Worm (Caenorhabditis elegans) whole organism, L4 larva: Measurements from ENCODE around the gene srh-140.

ENCODE experiments used
- F49E8.2 ChIP-seq: sonication (generic microtip); optimal IDR thresholded peaks from 2 replicates; lab custom pipeline; 2016; ENCODE audit warnings: missing compliant biosample characterization, mild to moderate bottlenecking, missing genetic modification characterization, borderline replicate concordance
- aha-1 ChIP-seq: fragments of 150-350 bp; peaks from one replicate; lab custom pipeline; 2014; ENCODE audit warnings: missing biosample characterization, missing genetic modification characterization
- ama-1 ChIP-seq: fragments of 150-350 bp; optimal IDR thresholded peaks from 2 replicates; lab custom pipeline; 2014; ENCODE audit warnings: inconsistent platforms, mixed read lengths
- fkh-10 ChIP-seq: fragments of 150-350 bp; optimal IDR thresholded peaks from 2 replicates; lab custom pipeline; 2014; ENCODE audit warnings: missing biosample characterization, missing genetic modification reagents, missing genetic modification characterization
- nhr-6 ChIP-seq: fragments of 150-350 bp; optimal IDR thresholded peaks from 2 replicates; lab custom pipeline; 2014; ENCODE audit warnings: missing biosample characterization, missing genetic modification characterization
- unc-62 ChIP-seq, 3 experiments: fragments of 150-350 bp in 1 of 3; sonication (generic microtip); optimal IDR thresholded peaks in 2 of 3; peaks in 1 of 3; 1 replicate in 1 of 3; 2 replicates in 2 of 3; lab custom pipeline; 2014 to 2017; ENCODE audit warnings: missing biosample characterization in 3 of 3, missing genetic modification characterization in 3 of 3, missing genetic modification reagents in 3 of 3, missing genotype in 1 of 3
- vab-7 ChIP-seq: fragments of 200-800 bp; sonication (Bioruptor generic); IDR thresholded peaks from 2 replicates; pipeline ENCODE4 v1.3.6; 2022; ENCODE audit warnings: missing genetic modification reagents, missing genetic modification characterization, missing compliant biosample characterization

ce11 chrV:15726610-15727009, 4.6 kb downstream of the srh-140 start, which contains the start of the genes irld-57 and sfxn-1.3:
- no peak for TF ChIP-seq unc-62 (GFP tag; optimal IDR thresholded peaks at IDR 0.05 in 1 of 2; lab: Kevin White, UChicago)
- no peak for TF ChIP-seq unc-62 (tag; optimal IDR thresholded peaks at IDR 0.05; lab: Kevin White, UChicago)
- TF ChIP-seq F49E8.2 (tag; lab: Kevin White, UChicago) = no peak
- TF ChIP-seq fkh-10 (GFP tag; lab: Kevin White, UChicago) = no peak
- no peak for TF ChIP-seq aha-1 (tag; lab: Kevin White, UChicago)
- TF ChIP-seq vab-7 (GFP tag; lab: Robert Waterston, UW) = no peak
- no peak for TF ChIP-seq nhr-6 (tag; lab: Kevin White, UChicago)
- no peak for TF ChIP-seq ama-1
